Worm (Caenorhabditis elegans) whole organism, early embryonic: ENCODE measurements around the gene cua-1.
"Not testable (repeated sequence)": the region's sequence is repeated elsewhere in the genome, so short reads cannot be mapped to it uniquely, and the experiment has no call there.

Source experiments
- B0310.2 ChIP-seq: sonication (generic microtip); optimal IDR thresholded peaks from 2 replicates; lab custom pipeline; 2016; ENCODE audit warnings: mild to moderate bottlenecking, missing genetic modification characterization, missing compliant biosample characterization
- F13C5.2 ChIP-seq: sonication (generic microtip); optimal IDR thresholded peaks from 2 replicates; lab custom pipeline; 2017; ENCODE audit warnings: mild to moderate bottlenecking, missing genetic modification characterization, inconsistent platforms, missing compliant biosample characterization
- aly-1 ChIP-seq: sonication (generic microtip); optimal IDR thresholded peaks from 2 replicates; lab custom pipeline; 2016; ENCODE audit warnings: missing genetic modification characterization, missing compliant biosample characterization
- ama-1 ChIP-seq: fragments of 150-350 bp; optimal IDR thresholded peaks from 2 replicates; lab custom pipeline; 2014
- ceh-13 ChIP-seq: fragments of 200-800 bp; sonication (Bioruptor generic); optimal IDR thresholded peaks from 2 replicates; lab custom pipeline; 2018; ENCODE audit warnings: mild to moderate bottlenecking, missing genetic modification characterization, missing compliant biosample characterization
- ceh-36 ChIP-seq: sonication (generic microtip); optimal IDR thresholded peaks from 2 replicates; lab custom pipeline; 2016; ENCODE audit warnings: missing genetic modification characterization, inconsistent platforms, missing compliant biosample characterization
- ets-7 ChIP-seq: sonication (generic microtip); optimal IDR thresholded peaks from 2 replicates; lab custom pipeline; 2016; ENCODE audit warnings: missing genotype, missing genetic modification characterization, missing compliant biosample characterization
- flt-1 ChIP-seq: fragments of 200-800 bp; sonication (Bioruptor generic); IDR thresholded peaks from 2 replicates; pipeline ENCODE4 v1.3.6; 2022; ENCODE audit warnings: missing genetic modification characterization, missing compliant biosample characterization
- hmbx-1 ChIP-seq: sonication (generic microtip); optimal IDR thresholded peaks from 2 replicates; lab custom pipeline; 2016; ENCODE audit warnings: mild to moderate bottlenecking, missing genetic modification characterization, missing compliant biosample characterization
- hmg-4 ChIP-seq: fragments of 200-800 bp; sonication (Bioruptor generic); optimal IDR thresholded peaks from 2 replicates; lab custom pipeline; 2018; ENCODE audit warnings: mild to moderate bottlenecking, missing genetic modification characterization, missing compliant biosample characterization
- hnd-1 ChIP-seq: sonication (generic microtip); optimal IDR thresholded peaks from 2 replicates; lab custom pipeline; 2016; ENCODE audit warnings: missing genetic modification characterization, missing compliant biosample characterization
- pes-1 ChIP-seq: fragments of 200-800 bp; sonication (Bioruptor generic); IDR thresholded peaks from 2 replicates; pipeline ENCODE4 v1.3.6; 2022; ENCODE audit warnings: missing genetic modification reagents, missing genetic modification characterization, missing compliant biosample characterization
- scrt-1 ChIP-seq: fragments of 200-800 bp; sonication (Bioruptor generic); IDR thresholded peaks from 2 replicates; pipeline ENCODE4 v1.3.6; 2022; ENCODE audit warnings: missing genetic modification characterization, missing compliant biosample characterization
- sea-1 ChIP-seq: fragments of 200-800 bp; sonication (Bioruptor generic); conservative IDR thresholded peaks from 2 replicates; pipeline ENCODE4 v1.3.6; 2022; ENCODE audit warnings: missing genetic modification characterization, missing compliant biosample characterization
- tbx-11 ChIP-seq: fragments of 200-800 bp; sonication (Bioruptor generic); IDR thresholded peaks from 2 replicates; pipeline ENCODE4 v1.3.6; 2022; ENCODE audit warnings: missing genetic modification characterization, missing compliant biosample characterization
- tbx-37 ChIP-seq: fragments of 200-800 bp; sonication (Bioruptor generic); conservative IDR thresholded peaks from 2 replicates; pipeline ENCODE4 v1.3.6; 2022; ENCODE audit warnings: missing genetic modification reagents, missing genetic modification characterization, missing compliant biosample characterization
- tra-4 ChIP-seq: sonication (generic microtip); optimal IDR thresholded peaks from 2 replicates; lab custom pipeline; 2017; ENCODE audit warnings: missing genetic modification characterization, missing compliant biosample characterization

Gene cua-1

DNA sequence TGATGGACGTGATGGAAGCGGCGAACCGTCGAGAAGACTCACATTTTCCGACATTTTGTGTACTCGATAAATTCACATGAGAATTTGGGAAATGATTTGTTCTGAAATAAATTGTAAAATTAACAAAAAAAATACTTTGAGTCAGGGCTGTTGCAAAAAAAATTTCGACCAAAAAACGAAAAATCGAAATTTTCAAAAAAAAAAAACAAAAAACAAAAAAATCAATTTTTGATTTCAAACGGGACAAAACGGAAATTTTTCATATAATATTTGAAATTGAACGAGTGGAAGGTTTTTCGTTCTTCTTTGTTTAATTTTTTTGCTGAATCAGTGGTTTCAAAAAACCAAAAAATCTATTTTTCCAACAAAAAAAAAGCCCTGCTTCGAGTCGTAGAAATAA lies at the start of gene cua-1:
Gene cua-1 (minus strand): TSS at position 101 of the 400 bp plus-strand sequence.
- TF ChIP-seq F13C5.2 (tag; lab: Kevin White, UChicago) (no peak), hmbx-1 (tag; lab: Kevin White, UChicago) (no peak)

DNA sequence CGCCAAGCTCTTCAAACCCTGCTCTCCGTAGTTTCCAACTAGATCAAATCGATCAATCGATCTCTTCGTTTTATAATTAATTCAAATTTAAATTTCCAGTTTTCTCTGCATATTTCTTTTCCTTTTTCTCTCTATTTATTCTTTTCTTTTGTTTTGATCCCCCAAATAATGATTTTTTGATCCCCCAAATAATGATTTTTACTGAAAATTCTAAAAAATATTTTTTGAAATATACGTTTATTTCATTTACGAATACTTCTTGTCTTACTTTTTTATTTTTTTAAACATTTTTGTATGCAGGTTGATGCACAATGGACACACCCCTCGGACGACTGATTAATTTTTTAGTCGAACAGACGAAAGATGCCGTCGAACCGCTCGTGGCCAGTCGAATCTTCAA lies 48.3 kb upstream of the cua-1 start, which contains the start of gene T28A8.4:
Gene T28A8.4 (plus strand): TSS at position 301 of the 400 bp plus-strand sequence.
- TF ChIP-seq ceh-36 (tag; lab: Kevin White, UChicago) (no peak), tbx-11 (GFP tag; lab: Robert Waterston, UW) (no peak), aly-1 (no peak), pes-1 (no peak), tbx-37 (GFP tag; lab: Robert Waterston, UW) (no peak), ama-1 (lab: Kevin White, UChicago) (no peak), F13C5.2 (tag; lab: Kevin White, UChicago) (no peak), sea-1 (GFP tag; lab: Robert Waterston, UW) (no peak), ceh-13 (GFP tag; lab: Kevin White, UChicago) (no peak), tra-4 (tag; lab: Kevin White, UChicago) (no peak)

DNA sequence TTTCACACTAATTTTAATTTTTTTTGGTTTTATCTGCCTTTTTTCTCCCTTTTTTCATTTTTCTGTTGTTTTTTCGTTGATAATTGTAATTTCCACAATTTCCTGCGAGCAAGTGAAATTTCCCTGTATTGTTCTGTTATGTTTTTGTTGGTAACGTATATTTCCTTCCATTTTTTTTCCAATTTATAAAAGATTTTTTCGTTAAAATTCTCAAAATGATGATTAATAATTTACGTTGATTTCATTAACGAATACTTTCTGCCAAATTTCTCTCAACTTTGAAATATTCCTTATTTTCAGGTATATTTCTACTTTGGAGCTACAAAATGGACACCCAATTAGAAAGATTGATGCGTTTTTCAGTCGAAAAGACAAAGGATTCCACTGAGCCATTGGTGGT lies 47.4 kb upstream of the cua-1 start, which contains the start of gene T28A8.8:
Gene T28A8.8 (plus strand): TSS at position 301 of the 400 bp plus-strand sequence.
- TF ChIP-seq B0310.2 (tag; lab: Kevin White, UChicago) (no peak), flt-1 (no peak), pes-1 (no peak)

DNA sequence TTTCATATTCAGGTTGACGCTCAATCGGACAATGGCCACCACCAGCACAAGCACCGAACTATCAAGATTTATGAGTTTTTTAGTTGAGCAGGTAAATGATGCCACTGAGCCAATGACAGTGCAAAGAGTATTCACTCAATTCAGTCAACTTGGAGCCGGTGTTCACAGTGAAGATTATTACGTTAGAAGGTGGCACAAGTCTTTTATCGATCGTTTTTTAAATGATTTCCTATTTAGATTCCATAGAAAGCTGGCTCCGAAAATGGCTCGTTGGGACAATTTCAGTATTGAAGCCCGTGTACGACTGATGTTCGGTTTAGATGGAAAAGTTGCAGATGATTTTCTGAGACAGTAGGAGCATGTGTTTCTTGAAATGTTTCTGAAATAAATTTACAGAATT lies 46.5 kb upstream of the cua-1 start, which contains the start of gene T28A8.5:
Gene T28A8.5 (plus strand): TSS at position 32 of the 400 bp plus-strand sequence.
- TF ChIP-seq ama-1 (lab: Kevin White, UChicago): no peak

DNA sequence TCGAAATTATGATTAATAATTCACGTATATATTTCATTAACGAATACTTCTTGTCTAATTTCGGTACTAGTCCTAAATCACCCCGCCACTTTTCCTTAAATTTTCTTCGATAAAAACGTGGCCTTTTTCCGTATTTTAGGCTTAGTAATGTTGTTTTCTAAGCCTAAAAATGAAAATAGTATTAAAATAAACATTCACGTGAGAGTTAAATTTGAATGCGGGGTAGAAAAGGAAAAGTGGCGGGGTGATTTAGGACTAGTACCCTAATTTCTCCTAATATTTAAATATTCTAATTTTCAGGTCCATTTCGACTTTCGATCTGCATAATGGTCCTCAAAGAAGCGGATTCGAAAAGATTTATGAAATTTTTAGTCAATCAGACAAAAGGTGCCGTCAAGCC lies 43.8 kb upstream of the cua-1 start, which contains the start of gene T28A8.6:
Gene T28A8.6 (plus strand): TSS at position 301 of the 400 bp plus-strand sequence.
- TF ChIP-seq sea-1 (GFP tag; lab: Robert Waterston, UW); hnd-1 (tag; lab: Kevin White, UChicago); tbx-37 (GFP tag; lab: Robert Waterston, UW): not testable (repeated sequence)

DNA sequence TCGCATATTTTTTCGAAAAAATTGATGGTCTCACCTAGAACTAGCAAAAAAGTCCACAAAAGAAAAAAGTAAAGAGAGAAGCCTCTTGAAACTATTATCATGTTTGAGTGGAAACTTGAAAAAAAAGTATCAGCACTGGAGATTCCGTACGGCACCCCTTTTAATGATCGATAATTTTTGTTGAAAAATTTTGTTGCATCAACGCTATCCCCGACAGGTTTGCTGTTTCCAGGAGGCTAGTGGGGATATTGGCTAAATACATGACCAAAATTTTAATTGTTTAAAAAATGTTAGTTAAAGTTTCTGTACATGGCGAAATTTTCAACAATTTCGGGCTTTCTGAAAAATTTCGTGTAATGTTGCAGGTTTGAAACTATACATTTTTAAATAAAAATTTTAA lies 40.5 kb upstream of the cua-1 start, which contains the start of gene T28A8.2:
Gene T28A8.2 (minus strand): TSS at position 101 of the 400 bp plus-strand sequence.
- no peak for TF ChIP-seq pes-1
- no peak for TF ChIP-seq F13C5.2 (tag; lab: Kevin White, UChicago)
- TF ChIP-seq ceh-13 (GFP tag; lab: Kevin White, UChicago): no peak
- TF ChIP-seq hnd-1 (tag; lab: Kevin White, UChicago): no peak

DNA sequence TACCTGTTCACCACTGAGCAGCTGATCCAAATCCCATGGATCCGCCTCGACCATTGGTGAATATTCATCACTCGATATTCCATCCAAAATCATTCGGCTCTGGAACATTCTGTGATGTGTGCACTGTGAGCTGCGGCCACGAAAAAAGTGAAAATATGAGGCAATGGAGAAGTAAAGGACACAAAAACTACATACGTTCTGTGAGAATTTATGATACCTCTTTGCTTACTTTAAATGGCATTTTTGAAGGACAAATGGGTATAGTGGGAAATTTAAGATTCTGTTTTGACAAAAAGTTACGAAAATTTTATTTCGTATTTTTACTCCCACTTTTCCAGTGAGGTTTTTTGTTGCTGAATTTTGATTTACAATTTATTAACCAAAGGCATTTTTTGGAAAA lies 37.3 kb upstream of the cua-1 start, which contains the start of gene twk-40:
Gene twk-40 (minus strand): TSS at position 101 of the 400 bp plus-strand sequence.
- TF ChIP-seq ets-7 (tag; lab: Kevin White, UChicago) (no peak), tbx-37 (GFP tag; lab: Robert Waterston, UW) (no peak), ceh-13 (GFP tag; lab: Kevin White, UChicago) (no peak), hnd-1 (tag; lab: Kevin White, UChicago) (no peak), hmg-4 (GFP tag; lab: Kevin White, UChicago) (no peak), pes-1 (no peak), tra-4 (tag; lab: Kevin White, UChicago) (no peak), aly-1 (no peak), F13C5.2 (tag; lab: Kevin White, UChicago) (no peak), flt-1 (no peak), ama-1 (lab: Kevin White, UChicago) (no peak), scrt-1 (GFP tag; lab: Robert Waterston, UW) (no peak), hmbx-1 (tag; lab: Kevin White, UChicago) (no peak)

DNA sequence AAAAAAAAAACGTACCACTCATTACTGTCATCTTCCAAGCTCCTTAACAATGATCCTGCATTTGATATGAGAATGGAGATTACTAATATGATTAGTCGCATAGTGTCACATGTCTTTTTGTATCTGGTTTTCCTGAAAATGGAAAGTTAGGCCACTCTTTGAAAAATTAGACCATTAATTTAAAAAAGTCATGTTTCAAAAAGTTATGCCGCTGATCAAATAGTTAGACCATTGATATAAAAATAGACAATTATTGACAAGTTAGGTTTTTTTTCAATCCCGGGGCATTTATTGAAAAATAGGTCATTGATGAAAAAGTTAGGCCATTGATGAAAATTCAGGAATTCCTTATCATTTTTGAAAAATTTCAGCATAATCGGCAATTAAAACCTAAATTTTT lies 28.9 kb upstream of the cua-1 start, which contains the start of gene acc-4:
Gene acc-4 (minus strand): TSS at position 101 of the 400 bp plus-strand sequence.
- TF ChIP-seq hmbx-1 (tag; lab: Kevin White, UChicago) (no peak), scrt-1 (GFP tag; lab: Robert Waterston, UW) (no peak), ceh-36 (tag; lab: Kevin White, UChicago) (no peak), ets-7 (tag; lab: Kevin White, UChicago) (no peak), tbx-11 (GFP tag; lab: Robert Waterston, UW) (no peak), flt-1 (no peak), ama-1 (lab: Kevin White, UChicago) (no peak), B0310.2 (tag; lab: Kevin White, UChicago) (no peak), pes-1 (no peak), sea-1 (GFP tag; lab: Robert Waterston, UW) (no peak), hmg-4 (GFP tag; lab: Kevin White, UChicago) (no peak), F13C5.2 (tag; lab: Kevin White, UChicago) (no peak), ceh-13 (GFP tag; lab: Kevin White, UChicago) (no peak), aly-1 (no peak)

DNA sequence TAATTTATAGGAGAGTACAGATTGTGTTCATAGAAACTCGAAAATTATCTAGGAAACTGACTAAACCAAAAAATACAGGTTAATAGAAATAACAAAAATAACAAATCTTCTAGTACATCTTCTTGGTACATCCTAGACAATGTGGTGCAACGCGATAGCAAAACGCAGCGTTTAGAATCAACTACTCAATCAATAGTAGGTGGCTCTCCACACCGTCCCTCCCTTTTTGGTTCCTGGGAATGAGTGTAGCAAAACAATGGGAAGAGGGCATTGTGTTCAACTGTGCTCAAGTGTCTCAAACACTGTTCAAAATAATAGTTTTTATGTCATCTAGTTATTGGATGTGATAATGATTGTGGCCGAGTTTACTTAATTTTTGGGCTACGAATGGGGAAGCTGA lies 21.6 kb upstream of the cua-1 start, which contains the start of gene T27E9.6:
Gene T27E9.6 (minus strand): TSS at position 101 of the 400 bp plus-strand sequence.
- TF ChIP-seq ceh-13 (GFP tag; lab: Kevin White, UChicago) (no peak), tbx-11 (GFP tag; lab: Robert Waterston, UW) (no peak), pes-1 (no peak), tra-4 (tag; lab: Kevin White, UChicago) (no peak), tbx-37 (GFP tag; lab: Robert Waterston, UW) (no peak), F13C5.2 (tag; lab: Kevin White, UChicago) (no peak), B0310.2 (tag; lab: Kevin White, UChicago) (no peak), hmbx-1 (tag; lab: Kevin White, UChicago) (no peak)
